Fruit fly (Drosophila melanogaster) whole organism, embryonic: ENCODE results near the gene CG10866.

Experiments
- ATbp ChIP-seq: fragments of 200-800 bp; sonication (Bioruptor generic); optimal IDR thresholded peaks from 2 replicates; lab custom pipeline; 2017; ENCODE audit warnings: missing biosample characterization, mild to moderate bottlenecking, missing genetic modification characterization, missing genetic modification reagents
- Atf-2 ChIP-seq: fragments of 200-800 bp; sonication (Bioruptor generic); optimal IDR thresholded peaks from 2 replicates; lab custom pipeline; 2016; ENCODE audit warnings: missing biosample characterization, missing genetic modification characterization
- BtbVII ChIP-seq: fragments of 200-800 bp; sonication (Bioruptor generic); optimal IDR thresholded peaks from 3 replicates; lab custom pipeline; 2017; ENCODE audit warnings: missing biosample characterization, mild to moderate bottlenecking, missing genetic modification characterization
- C15 ChIP-seq: fragments of 200-800 bp; sonication (Bioruptor generic); IDR thresholded peaks from 3 replicates; pipeline ENCODE4 v1.3.6; 2022; ENCODE audit warnings: missing biosample characterization, missing genetic modification characterization
- CG10147 ChIP-seq: fragments of 200-800 bp; sonication (Bioruptor generic); optimal IDR thresholded peaks from 2 replicates; lab custom pipeline; 2019; ENCODE audit warnings: missing biosample characterization, mild to moderate bottlenecking, missing genetic modification characterization, moderate library complexity
- CG10543 ChIP-seq: fragments of 200-800 bp; sonication (Bioruptor generic); optimal IDR thresholded peaks from 3 replicates; lab custom pipeline; 2017; ENCODE audit warnings: missing biosample characterization, mild to moderate bottlenecking, missing genetic modification characterization, moderate library complexity
- CG11560 ChIP-seq: fragments of 200-800 bp; sonication (Bioruptor generic); IDR thresholded peaks from 3 replicates; pipeline ENCODE4 v1.3.6; 2022; ENCODE audit warnings: missing biosample characterization, missing genetic modification characterization
- CG11695 ChIP-seq: fragments of 200-800 bp; sonication (Bioruptor generic); IDR thresholded peaks from 3 replicates; pipeline ENCODE4 v1.3.6; 2022; ENCODE audit warnings: missing biosample characterization, missing genetic modification characterization
- CG12659 ChIP-seq: fragments of 200-800 bp; sonication (Bioruptor generic); optimal IDR thresholded peaks from 3 replicates; lab custom pipeline; 2017; ENCODE audit warnings: mild to moderate bottlenecking, missing biosample characterization, missing genetic modification reagents, missing genetic modification characterization
- CG14050 ChIP-seq: fragments of 200-800 bp; sonication (Bioruptor generic); IDR thresholded peaks from 3 replicates; pipeline ENCODE4 v1.3.6; 2022; ENCODE audit warnings: missing biosample characterization, missing genetic modification characterization
- CG15073 ChIP-seq: fragments of 200-800 bp; sonication (Bioruptor generic); optimal IDR thresholded peaks from 2 replicates; lab custom pipeline; 2016; ENCODE audit warnings: missing biosample characterization, missing genetic modification characterization
- CG15514 ChIP-seq: fragments of 200-800 bp; sonication (Bioruptor generic); optimal IDR thresholded peaks from 3 replicates; lab custom pipeline; 2017; ENCODE audit warnings: missing biosample characterization, missing genetic modification characterization, mild to moderate bottlenecking, moderate library complexity, missing genetic modification reagents
- CG15601 ChIP-seq: fragments of 200-800 bp; sonication (Bioruptor generic); optimal IDR thresholded peaks from 3 replicates; lab custom pipeline; 2019; ENCODE audit warnings: missing biosample characterization, mild to moderate bottlenecking, missing genetic modification characterization, moderate library complexity
- CG17568 ChIP-seq: fragments of 200-800 bp; sonication (Bioruptor generic); optimal IDR thresholded peaks from 2 replicates; lab custom pipeline; 2018; ENCODE audit warnings: missing biosample characterization, mild to moderate bottlenecking, missing genetic modification characterization, moderate library complexity
- CG18619 ChIP-seq: fragments of 200-800 bp; sonication (Bioruptor generic); optimal IDR thresholded peaks from 3 replicates; lab custom pipeline; 2017; ENCODE audit warnings: missing biosample characterization, mild to moderate bottlenecking, missing genetic modification characterization
- CG18764 ChIP-seq: fragments of 200-800 bp; sonication (Bioruptor generic); optimal IDR thresholded peaks from 3 replicates; lab custom pipeline; 2016; ENCODE audit warnings: missing biosample characterization, missing genetic modification characterization
- CG34376 ChIP-seq: fragments of 200-800 bp; sonication (Bioruptor generic); optimal IDR thresholded peaks from 2 replicates; lab custom pipeline; 2018; ENCODE audit warnings: missing biosample characterization, mild to moderate bottlenecking, missing genetic modification characterization
- CG4404 ChIP-seq: fragments of 200-800 bp; sonication (Bioruptor generic); IDR thresholded peaks from 2 replicates; pipeline ENCODE4 v1.3.6; 2022; ENCODE audit warnings: missing biosample characterization, missing genetic modification characterization
- CG6683 ChIP-seq: fragments of 200-800 bp; sonication (Bioruptor generic); optimal IDR thresholded peaks from 2 replicates; lab custom pipeline; 2017; ENCODE audit warnings: missing biosample characterization, mild to moderate bottlenecking, missing genetic modification characterization, missing genetic modification reagents
- CG7987 ChIP-seq: fragments of 200-800 bp; sonication (Bioruptor generic); optimal IDR thresholded peaks from 2 replicates; lab custom pipeline; 2018; ENCODE audit warnings: missing biosample characterization, mild to moderate bottlenecking, missing genetic modification characterization, moderate library complexity
- CG8478 ChIP-seq: fragments of >200 bp; optimal IDR thresholded peaks from 2 replicates; lab custom pipeline; 2018
- CrebB ChIP-seq: fragments of 200-800 bp; sonication (Bioruptor generic); optimal IDR thresholded peaks from 3 replicates; lab custom pipeline; 2018; ENCODE audit warnings: missing biosample characterization, mild to moderate bottlenecking, missing genetic modification characterization
- D19B ChIP-seq: fragments of 200-800 bp; sonication (Bioruptor generic); optimal IDR thresholded peaks from 2 replicates; lab custom pipeline; 2017; ENCODE audit warnings: missing biosample characterization, mild to moderate bottlenecking, missing genetic modification characterization
- Dref ChIP-seq: fragments of 200-800 bp; sonication (Bioruptor generic); IDR thresholded peaks from 2 replicates; pipeline ENCODE4 v1.3.6; 2022; ENCODE audit warnings: missing biosample characterization, missing genetic modification characterization
- Ets65A ChIP-seq: fragments of 200-800 bp; sonication (Bioruptor generic); peaks from one replicate; lab custom pipeline; 2016; ENCODE audit warnings: missing biosample characterization, missing genetic modification characterization
- GATAe ChIP-seq: fragments of 200-800 bp; sonication (Bioruptor generic); conservative IDR thresholded peaks from 2 replicates; pipeline ENCODE4 v1.3.6; 2022; ENCODE audit warnings: missing biosample characterization, missing genetic modification characterization
- Lim3 ChIP-seq: fragments of 200-800 bp; sonication (Bioruptor generic); IDR thresholded peaks from 2 replicates; pipeline ENCODE4 v1.3.6; 2022; ENCODE audit warnings: missing biosample characterization, missing genetic modification characterization
- Max ChIP-seq: fragments of 200-800 bp; sonication (Bioruptor generic); optimal IDR thresholded peaks from 2 replicates; lab custom pipeline; 2016; ENCODE audit warnings: missing biosample characterization, mild to moderate bottlenecking, missing genetic modification characterization
- PHDP ChIP-seq: fragments of 200-800 bp; sonication (Bioruptor generic); optimal IDR thresholded peaks from 3 replicates; lab custom pipeline; 2018; ENCODE audit warnings: missing biosample characterization, mild to moderate bottlenecking, missing genetic modification characterization, moderate library complexity
- Vsx1 ChIP-seq: fragments of 200-800 bp; sonication (Bioruptor generic); optimal IDR thresholded peaks from 2 replicates; lab custom pipeline; 2017; ENCODE audit warnings: missing biosample characterization, mild to moderate bottlenecking, missing genetic modification characterization, missing genetic modification reagents
- bigmax ChIP-seq: fragments of 200-800 bp; sonication (Bioruptor generic); optimal IDR thresholded peaks from 2 replicates; lab custom pipeline; 2018; ENCODE audit warnings: missing biosample characterization, mild to moderate bottlenecking, missing genetic modification characterization
- bsh ChIP-seq, 2 experiments: fragments of 200-800 bp; sonication (Bioruptor generic); optimal IDR thresholded peaks; 2 replicates each; lab custom pipeline; 2017 to 2018; ENCODE audit warnings: mild to moderate bottlenecking in 2 of 2, missing biosample characterization in 2 of 2, missing genetic modification characterization in 2 of 2, moderate library complexity in 1 of 2
- chinmo ChIP-seq: fragments of 200-800 bp; sonication (Bioruptor generic); IDR thresholded peaks from 4 replicates; pipeline ENCODE4 v1.3.6; 2022; ENCODE audit warnings: missing biosample characterization, missing genetic modification characterization; ENCODE audit not compliant: partially characterized antibody
- ci ChIP-seq: fragments of 200-800 bp; sonication (Bioruptor generic); IDR thresholded peaks from 3 replicates; pipeline ENCODE4 v1.3.6; 2022; ENCODE audit warnings: missing biosample characterization, missing genetic modification characterization
- cwo ChIP-seq: fragments of 200-800 bp; sonication (Bioruptor generic); optimal IDR thresholded peaks from 3 replicates; lab custom pipeline; 2017; ENCODE audit warnings: missing biosample characterization, missing genetic modification characterization, mild to moderate bottlenecking, moderate library complexity, missing genetic modification reagents
- dmrt99B ChIP-seq: fragments of 200-800 bp; sonication (Bioruptor generic); optimal IDR thresholded peaks from 2 replicates; lab custom pipeline; 2018; ENCODE audit warnings: missing biosample characterization, mild to moderate bottlenecking, missing genetic modification characterization, moderate library complexity
- ems ChIP-seq: fragments of 200-800 bp; sonication (Bioruptor generic); optimal IDR thresholded peaks from 3 replicates; lab custom pipeline; 2016; ENCODE audit warnings: missing biosample characterization, missing genetic modification characterization
- exex ChIP-seq: fragments of 200-800 bp; sonication (Bioruptor generic); optimal IDR thresholded peaks from 4 replicates; lab custom pipeline; 2018; ENCODE audit warnings: missing biosample characterization, mild to moderate bottlenecking, missing genetic modification characterization, moderate library complexity
- gcm2 ChIP-seq: fragments of 200-800 bp; sonication (Bioruptor generic); optimal IDR thresholded peaks from 2 replicates; lab custom pipeline; 2016; ENCODE audit warnings: missing biosample characterization, missing genetic modification characterization
- grn ChIP-seq: fragments of 200-800 bp; sonication (Bioruptor generic); optimal IDR thresholded peaks from 3 replicates; lab custom pipeline; 2017; ENCODE audit warnings: missing biosample characterization, missing genetic modification characterization
- lbe ChIP-seq: fragments of 200-800 bp; sonication (Bioruptor generic); optimal IDR thresholded peaks from 2 replicates; lab custom pipeline; 2016; ENCODE audit warnings: missing biosample characterization, mild to moderate bottlenecking, missing genetic modification characterization
- mirr ChIP-seq: fragments of 200-800 bp; sonication (Bioruptor generic); optimal IDR thresholded peaks from 3 replicates; lab custom pipeline; 2018; ENCODE audit warnings: missing biosample characterization, mild to moderate bottlenecking, missing genetic modification characterization
- pita ChIP-seq: fragments of 200-800 bp; sonication (Bioruptor generic); optimal IDR thresholded peaks from 2 replicates; lab custom pipeline; 2017; ENCODE audit warnings: missing biosample characterization, mild to moderate bottlenecking, missing genetic modification characterization
- ro ChIP-seq: fragments of 200-800 bp; sonication (Bioruptor generic); IDR thresholded peaks from 2 replicates; pipeline ENCODE4 v1.3.6; 2022; ENCODE audit warnings: missing biosample characterization, missing genetic modification characterization
- run ChIP-seq: fragments of 200-800 bp; sonication (Bioruptor generic); optimal IDR thresholded peaks from 3 replicates; lab custom pipeline; 2018; ENCODE audit warnings: missing biosample characterization, mild to moderate bottlenecking, missing genetic modification characterization
- sd ChIP-seq: fragments of 200-800 bp; sonication (Bioruptor generic); optimal IDR thresholded peaks from 3 replicates; lab custom pipeline; 2018; ENCODE audit warnings: missing biosample characterization, mild to moderate bottlenecking, missing genetic modification characterization, moderate library complexity
- sens ChIP-seq: fragments of 200-800 bp; sonication (Bioruptor generic); peaks from one replicate; lab custom pipeline; 2016; ENCODE audit warnings: missing biosample characterization, missing genetic modification characterization
- sisA ChIP-seq: fragments of 200-800 bp; sonication (Bioruptor generic); IDR thresholded peaks from 2 replicates; pipeline ENCODE4 v1.3.6; 2022; ENCODE audit warnings: missing biosample characterization, missing genetic modification characterization
- sug ChIP-seq: fragments of 200-800 bp; optimal IDR thresholded peaks from 2 replicates; lab custom pipeline; 2019; ENCODE audit warnings: missing biosample characterization, mild to moderate bottlenecking, missing genetic modification characterization, moderate library complexity

CG10866 gene

DNA sequence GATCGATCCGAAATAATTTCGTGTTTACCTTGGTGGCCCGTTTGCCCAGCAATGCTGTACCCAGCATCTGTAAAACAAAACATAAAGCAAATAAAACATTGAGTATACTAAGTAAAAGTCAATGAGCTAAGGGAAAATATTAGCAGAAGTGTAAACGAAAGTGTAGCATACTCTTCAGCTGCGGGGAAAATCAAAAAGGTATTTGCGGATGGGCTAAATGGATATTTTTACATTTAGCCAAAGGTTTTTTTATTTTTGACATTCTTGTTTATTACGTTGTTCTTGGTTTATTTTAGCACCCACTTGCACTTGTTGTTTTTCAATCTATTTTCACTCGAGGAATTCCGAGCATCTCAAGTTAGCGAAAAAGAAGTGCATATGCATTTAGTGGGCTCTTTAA, 6.9 kb downstream of the CG10866 start (continued):
- TF ChIP-seq Max (GFP tag; lab: Kevin White, UChicago) (no peak), ATbp (GFP tag; lab: Kevin White, UChicago) (peak; percentile 26), CG18764 (GFP tag; lab: Kevin White, UChicago) (no peak), bsh (GFP tag; optimal IDR thresholded peaks at IDR 0.05; lab: Kevin White, UChicago) (peak in 1 of 2 experiments; percentile 18), lbe (GFP tag; lab: Kevin White, UChicago) (no peak), CG6683 (GFP tag; lab: Kevin White, UChicago) (no peak), sisA (GFP tag; lab: Robert Waterston, UW) (no peak), CG12659 (peak; percentile 26), sens (peak; percentile 84), bigmax (GFP tag; lab: Kevin White, UChicago) (no peak), BtbVII (GFP tag; lab: Kevin White, UChicago) (peak; percentile 29), CG10147 (GFP tag; lab: Kevin White, UChicago) (no peak), PHDP (tag; lab: Kevin White, UChicago) (peak; percentile 20), CG17568 (GFP tag; lab: Kevin White, UChicago) (peak; percentile 16), CG18619 (no peak), dmrt99B (tag; lab: Kevin White, UChicago) (no peak), ems (no peak), CG15601 (no peak)

DNA sequence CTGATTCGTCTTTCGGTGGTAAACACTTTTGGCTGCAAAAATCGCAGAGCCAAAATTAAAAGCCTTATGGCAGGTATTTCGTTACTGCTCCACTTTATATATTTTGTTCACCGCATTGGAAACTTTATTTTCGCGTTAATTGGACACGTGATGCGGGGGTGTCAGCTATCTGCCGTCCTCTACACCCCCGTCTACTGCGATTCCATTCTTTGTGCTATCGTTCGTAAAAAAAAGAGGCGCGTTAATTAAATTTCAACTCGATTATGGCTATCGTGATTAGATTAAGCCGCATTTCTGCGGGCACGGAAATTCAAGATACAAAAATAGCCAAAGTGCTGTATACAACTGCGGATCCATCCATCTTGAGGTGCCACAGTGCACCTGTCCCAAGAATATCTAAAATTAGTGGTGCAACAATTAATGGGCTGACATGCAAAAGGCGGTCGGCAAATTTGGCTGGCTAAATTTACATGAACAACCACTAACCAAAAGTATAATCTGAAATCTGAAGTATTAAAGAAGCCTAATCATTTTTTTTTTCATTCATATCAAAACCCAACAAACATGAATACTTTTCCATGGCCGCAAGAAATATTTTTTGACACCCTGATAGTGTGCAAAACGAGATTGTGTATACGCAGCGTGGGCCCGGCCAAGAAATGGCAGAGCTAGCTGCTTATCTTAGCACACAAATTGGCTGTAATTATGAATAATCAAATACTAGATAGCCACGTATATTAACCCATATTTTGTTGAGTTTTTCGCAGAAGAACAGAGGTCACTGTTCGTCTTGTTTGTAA, 7.6 kb downstream of the CG10866 start:
- TF ChIP-seq CG15073 (no peak), CG10543 (peak; percentile 10), ro (GFP tag; lab: Robert Waterston, UW) (no peak), CG7987 (GFP tag; lab: Kevin White, UChicago) (peak; percentile 71), sug (tag; lab: Kevin White, UChicago) (peak; percentile 79), Atf-2 (GFP tag; lab: Kevin White, UChicago) (no peak), ci (no peak), Lim3 (GFP tag; lab: Robert Waterston, UW) (peak; percentile 40; the same call in 1 of the 2 replicates), Vsx1 (GFP tag; lab: Kevin White, UChicago) (peak; percentile 10), GATAe (no peak; the same call in 1 of the 2 replicates), pita (GFP tag; lab: Kevin White, UChicago) (no peak), Dref (GFP tag; lab: Robert Waterston, UW) (no peak), gcm2 (GFP tag; lab: Kevin White, UChicago) (no peak), exex (tag; lab: Kevin White, UChicago) (peak; percentile 98), grn (GFP tag; lab: Kevin White, UChicago) (peak; percentile 85), D19B (GFP tag; lab: Kevin White, UChicago) (peak; percentile 19), Ets65A (GFP tag; lab: Kevin White, UChicago) (peak; percentile 88), CG8478 (lab: Kevin White, UChicago) (no peak), chinmo (0 out of 4 replicates have a peak, but pooled peaks have one; percentile 37), CG15514 (GFP tag; lab: Kevin White, UChicago) (no peak), cwo (GFP tag; lab: Kevin White, UChicago) (peak; percentile 71), mirr (GFP tag; lab: Kevin White, UChicago) (peak; percentile 66), C15 (GFP tag; lab: Robert Waterston, UW) (no peak), CrebB (tag; lab: Kevin White, UChicago) (no peak), CG4404 (GFP tag; lab: Robert Waterston, UW) (no peak), ems (no peak), run (tag; lab: Kevin White, UChicago) (no peak), CG11560 (tag; lab: Robert Waterston, UW) (no peak), CG34376 (GFP tag; lab: Kevin White, UChicago) (peak; percentile 81), sd (peak; percentile 80), CG14050 (GFP tag; lab: Robert Waterston, UW) (no peak), CG11695 (GFP tag; lab: Robert Waterston, UW) (no peak)
